Worm (Caenorhabditis elegans): Measurements from ENCODE around the gene smf-1.

ce11 chrX:6738535-6738934 lies 15.7 kb upstream of the smf-1 start:
- TF ChIP-seq hmbx-1 (tag; optimal IDR thresholded peaks at IDR 0.05) (no peak), ama-1 (optimal IDR thresholded peaks at IDR 0.05) (no peak), tbx-37 (GFP tag; conservative IDR thresholded peaks at IDR 0.05) (no peak), flt-1 (GFP tag; IDR thresholded peaks at IDR 0.05) (no peak), ceh-36 (tag; optimal IDR thresholded peaks at IDR 0.05) (no peak), tra-4 (tag; optimal IDR thresholded peaks at IDR 0.05) (no peak), pes-1 (GFP tag; IDR thresholded peaks at IDR 0.05) (no peak), ceh-13 (GFP tag; optimal IDR thresholded peaks at IDR 0.05) (no peak), tbx-11 (GFP tag; IDR thresholded peaks at IDR 0.05) (no peak), F13C5.2 (tag; optimal IDR thresholded peaks at IDR 0.05) (no peak), hnd-1 (tag; optimal IDR thresholded peaks at IDR 0.05) (no peak), B0310.2 (tag; optimal IDR thresholded peaks at IDR 0.05) (no peak), aly-1 (tag; optimal IDR thresholded peaks at IDR 0.05) (no peak), ets-7 (tag; optimal IDR thresholded peaks at IDR 0.05) (no peak)

All from whole organism, early embryonic.